Fruit fly (Drosophila melanogaster) whole organism, adult: ENCODE measurements around the gene CG12213.
"Not testable (repeated sequence)": the region's sequence is repeated elsewhere in the genome, so short reads cannot be mapped to it uniquely, and the experiment has no call there.

Source experiments
- CG11617 ChIP-seq: fragments of 200-800 bp; sonication (Bioruptor generic); optimal IDR thresholded peaks from 2 replicates; lab custom pipeline; 2017; ENCODE audit warnings: mild to moderate bottlenecking, missing biosample characterization, missing genetic modification reagents, missing genetic modification characterization
- CG12768 ChIP-seq: fragments of 200-800 bp; sonication (Bioruptor generic); optimal IDR thresholded peaks from 2 replicates; lab custom pipeline; 2017; ENCODE audit warnings: missing biosample characterization, missing genetic modification characterization, mild to moderate bottlenecking, moderate library complexity, missing genetic modification reagents
- CG14711 ChIP-seq: fragments of 200-800 bp; sonication (Bioruptor generic); optimal IDR thresholded peaks from 2 replicates; lab custom pipeline; 2018; ENCODE audit warnings: missing biosample characterization, mild to moderate bottlenecking, missing genetic modification characterization, moderate library complexity
- CG1620 ChIP-seq: fragments of 200-800 bp; sonication (Bioruptor generic); optimal IDR thresholded peaks from 2 replicates; lab custom pipeline; 2016; ENCODE audit warnings: missing biosample characterization, missing genetic modification characterization
- CG33017 ChIP-seq: fragments of 200-800 bp; sonication (Bioruptor generic); optimal IDR thresholded peaks from 2 replicates; lab custom pipeline; 2018; ENCODE audit warnings: missing biosample characterization, mild to moderate bottlenecking, missing genetic modification characterization, moderate library complexity
- CG5204 ChIP-seq: fragments of 200-800 bp; sonication (Bioruptor generic); optimal IDR thresholded peaks from 2 replicates; lab custom pipeline; 2016; ENCODE audit warnings: missing biosample characterization, missing genetic modification characterization
- CG7045 ChIP-seq: fragments of 200-800 bp; sonication (Bioruptor generic); optimal IDR thresholded peaks from 2 replicates; lab custom pipeline; 2017; ENCODE audit warnings: missing biosample characterization, mild to moderate bottlenecking, missing genetic modification characterization
- CG7101 ChIP-seq: fragments of 200-800 bp; sonication (Bioruptor generic); optimal IDR thresholded peaks from 2 replicates; lab custom pipeline; 2018; ENCODE audit warnings: missing biosample characterization, mild to moderate bottlenecking, missing genetic modification characterization, moderate library complexity
- Clk ChIP-seq: fragments of 200-800 bp; sonication (Bioruptor generic); optimal IDR thresholded peaks from 2 replicates; lab custom pipeline; 2017; ENCODE audit warnings: missing biosample characterization, missing genetic modification characterization
- Crg-1 ChIP-seq: fragments of 200-800 bp; sonication (Bioruptor generic); optimal IDR thresholded peaks from 2 replicates; lab custom pipeline; 2016; ENCODE audit warnings: missing biosample characterization, missing genetic modification characterization
- Hr96 ChIP-seq: fragments of 200-800 bp; sonication (Bioruptor generic); optimal IDR thresholded peaks from 2 replicates; lab custom pipeline; 2016; ENCODE audit warnings: missing biosample characterization, missing genetic modification characterization
- Mnt ChIP-seq: fragments of 200-800 bp; sonication (Bioruptor generic); optimal IDR thresholded peaks from 2 replicates; lab custom pipeline; 2016; ENCODE audit warnings: missing biosample characterization, mild to moderate bottlenecking, missing genetic modification characterization
- bab1 ChIP-seq: fragments of 200-800 bp; sonication (Bioruptor generic); optimal IDR thresholded peaks from 3 replicates; lab custom pipeline; 2019; ENCODE audit warnings: missing biosample characterization, mild to moderate bottlenecking, missing genetic modification characterization, moderate library complexity
- cic ChIP-seq: fragments of 200-800 bp; sonication (Bioruptor generic); optimal IDR thresholded peaks from 2 replicates; lab custom pipeline; 2017; ENCODE audit warnings: missing biosample characterization, mild to moderate bottlenecking, missing genetic modification characterization, moderate library complexity
- cnc ChIP-seq, 2 experiments: fragments of >200 bp; optimal IDR thresholded peaks; 2 replicates each; lab custom pipeline; 2017
- kay ChIP-seq: fragments of 200-800 bp; sonication (Bioruptor generic); peaks from one replicate; lab custom pipeline; 2016; ENCODE audit warnings: missing biosample characterization, missing genetic modification characterization, borderline replicate concordance
- ovo ChIP-seq: fragments of 200-800 bp; sonication (Bioruptor generic); optimal IDR thresholded peaks from 2 replicates; lab custom pipeline; 2016; ENCODE audit warnings: missing biosample characterization, missing genetic modification characterization
- pad ChIP-seq: fragments of 200-800 bp; sonication (Bioruptor generic); optimal IDR thresholded peaks from 3 replicates; lab custom pipeline; 2017; ENCODE audit warnings: missing biosample characterization, missing genetic modification characterization, mild to moderate bottlenecking, moderate library complexity, missing genetic modification reagents
- tj ChIP-seq: fragments of 200-800 bp; sonication (Bioruptor generic); optimal IDR thresholded peaks from 3 replicates; lab custom pipeline; 2017; ENCODE audit warnings: missing biosample characterization, mild to moderate bottlenecking, missing genetic modification characterization, moderate library complexity
- toe ChIP-seq: fragments of 200-800 bp; sonication (Bioruptor generic); optimal IDR thresholded peaks from 2 replicates; lab custom pipeline; 2016; ENCODE audit warnings: missing biosample characterization, missing genetic modification characterization

The CG12213 gene

DNA sequence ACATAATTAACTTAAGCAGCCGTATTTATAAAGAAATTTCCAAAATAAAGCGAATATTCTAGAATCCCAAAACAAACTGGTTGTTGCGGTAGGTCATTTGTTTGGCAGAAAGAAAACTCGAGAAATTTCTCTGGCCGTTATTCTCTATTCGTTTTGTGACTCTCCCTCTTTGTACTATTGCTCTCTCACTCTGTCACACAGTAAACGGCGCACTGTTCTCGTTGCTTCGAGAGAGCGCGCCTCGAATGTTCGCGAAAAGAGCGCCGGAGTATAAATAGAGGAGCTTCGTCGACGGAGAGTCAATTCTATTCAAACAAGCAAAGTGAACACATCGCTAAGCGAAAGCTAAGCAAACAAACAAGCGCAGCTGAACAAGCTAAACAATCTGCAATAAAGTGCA, 9.3 kb downstream of the CG12213 start, which contains the start of gene Hsp70Ab:
Hsp70Ab (plus strand) TSS at position 301 of the 400 bp plus-strand sequence.
- not testable (repeated sequence) for TF ChIP-seq CG33017 (tag; lab: Kevin White, UChicago); CG5204 (GFP tag; lab: Kevin White, UChicago); Mnt (GFP tag; lab: Kevin White, UChicago)

- TF ChIP-seq CG1620 (GFP tag; lab: Kevin White, UChicago) = no peak
- TF ChIP-seq kay (GFP tag; lab: Kevin White, UChicago) = no peak
- TF ChIP-seq toe (GFP tag; lab: Kevin White, UChicago) = no peak
- TF ChIP-seq CG14711 = no peak
- TF ChIP-seq Hr96 (GFP tag; lab: Kevin White, UChicago) = no peak
- TF ChIP-seq cic (GFP tag; lab: Kevin White, UChicago) = no peak
- TF ChIP-seq ovo (GFP tag; lab: Kevin White, UChicago) = no peak
- no peak for TF ChIP-seq CG7101 (tag; lab: Kevin White, UChicago)
- TF ChIP-seq bab1 (GFP tag; lab: Kevin White, UChicago) = no peak
- TF ChIP-seq Mnt (GFP tag; lab: Kevin White, UChicago) = no peak
- TF ChIP-seq CG11617 (GFP tag; lab: Kevin White, UChicago) = no peak
- TF ChIP-seq pad (GFP tag; lab: Kevin White, UChicago) = no peak
- no peak for TF ChIP-seq cnc (optimal IDR thresholded peaks at IDR 0.05; lab: Kevin White, UChicago)
- no peak for TF ChIP-seq tj (GFP tag; lab: Kevin White, UChicago)
- no peak for TF ChIP-seq Clk (GFP tag; lab: Kevin White, UChicago)
Observed at dm6 chr3R:11957388-11957787, 10.1 kb downstream of the CG12213 start.

dm6 chr3R:11956444-11956843, 11.0 kb downstream of the CG12213 start, which contains the start of gene Hsp70Aa:
TSS of gene Hsp70Aa (minus strand) at chr3R:11956544.
- TF ChIP-seq CG7101 (tag; lab: Kevin White, UChicago); pad (GFP tag; lab: Kevin White, UChicago); toe (GFP tag; lab: Kevin White, UChicago): not testable (repeated sequence)

dm6 chr3R:11949387-11950029, 18.0 kb downstream of the CG12213 start, which contains the start of gene CG31211:
TSS of gene CG31211 (plus strand) at chr3R:11949680.
- no peak for TF ChIP-seq Mnt (GFP tag; lab: Kevin White, UChicago)
- no peak for TF ChIP-seq pad (GFP tag; lab: Kevin White, UChicago)
- peak; percentile 16 for TF ChIP-seq CG5204 (GFP tag; lab: Kevin White, UChicago)
- TF ChIP-seq tj (GFP tag; lab: Kevin White, UChicago) = no peak
- peak; percentile 35 for TF ChIP-seq ovo (GFP tag; lab: Kevin White, UChicago)
- no peak for TF ChIP-seq cic (GFP tag; lab: Kevin White, UChicago)
- no peak for TF ChIP-seq CG1620 (GFP tag; lab: Kevin White, UChicago)

DNA sequence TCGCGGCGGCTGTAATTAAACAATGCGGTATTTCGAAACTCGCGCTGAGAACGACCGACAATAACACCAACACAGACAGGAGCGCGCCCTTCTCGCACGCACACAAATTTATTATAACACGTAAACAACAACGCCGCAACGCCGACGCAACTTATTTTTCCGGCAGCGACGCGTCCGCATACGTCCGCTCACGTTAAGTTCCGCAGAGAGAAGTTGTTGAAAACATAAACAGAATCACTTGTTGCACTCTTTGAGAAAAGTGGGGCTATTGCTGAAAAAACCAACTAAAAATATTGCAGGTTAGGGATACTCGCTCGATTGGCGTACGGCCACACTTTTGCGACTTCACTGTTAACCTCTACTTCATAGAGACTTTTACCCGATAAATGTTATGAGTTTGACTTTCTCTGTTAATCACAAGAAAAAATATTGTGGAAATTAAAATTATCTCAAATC, 18.6 kb downstream of the CG12213 start, which contains the start of gene Cad87A:
Cad87A (minus strand) TSS at position 227 of the 456 bp plus-strand sequence.
- TF ChIP-seq tj (GFP tag; lab: Kevin White, UChicago) = peak; percentile 49
- TF ChIP-seq pad (GFP tag; lab: Kevin White, UChicago) = no peak
- TF ChIP-seq Mnt (GFP tag; lab: Kevin White, UChicago) = peak; percentile 41

DNA sequence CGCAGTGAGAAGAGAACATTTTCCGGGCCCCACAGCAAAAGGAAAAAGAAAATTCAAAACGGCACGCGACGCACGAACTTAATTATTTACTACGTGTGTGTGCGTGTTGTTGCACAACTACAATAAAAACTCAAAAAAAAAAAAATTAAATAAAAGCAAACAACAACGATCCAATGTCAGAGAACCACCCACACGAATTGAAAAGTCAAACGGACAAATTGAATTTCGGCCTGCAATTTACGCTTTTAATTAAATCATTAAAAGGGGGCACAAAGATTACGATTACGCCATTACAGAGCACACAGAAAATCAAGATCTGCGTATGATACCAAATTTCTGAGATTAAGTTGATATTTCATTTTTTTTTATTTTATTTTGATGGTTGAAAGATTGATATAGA, 19.5 kb downstream of the CG12213 start:
- TF ChIP-seq bab1 (GFP tag; lab: Kevin White, UChicago) = no peak
- TF ChIP-seq toe (GFP tag; lab: Kevin White, UChicago) = no peak
- no peak for TF ChIP-seq CG7045 (GFP tag; lab: Kevin White, UChicago)
- TF ChIP-seq CG11617 (GFP tag; lab: Kevin White, UChicago) = no peak
- TF ChIP-seq CG33017 (tag; lab: Kevin White, UChicago) = no peak
- no peak for TF ChIP-seq Hr96 (GFP tag; lab: Kevin White, UChicago)
- TF ChIP-seq CG14711 = no peak
- TF ChIP-seq CG5204 (GFP tag; lab: Kevin White, UChicago) = no peak
- TF ChIP-seq Clk (GFP tag; lab: Kevin White, UChicago) = no peak
- TF ChIP-seq Mnt (GFP tag; lab: Kevin White, UChicago) = no peak
- no peak for TF ChIP-seq pad (GFP tag; lab: Kevin White, UChicago)
- no peak for TF ChIP-seq ovo (GFP tag; lab: Kevin White, UChicago)
- TF ChIP-seq CG1620 (GFP tag; lab: Kevin White, UChicago) = no peak
- TF ChIP-seq Crg-1 (GFP tag; lab: Kevin White, UChicago) = no peak
- TF ChIP-seq tj (GFP tag; lab: Kevin White, UChicago) = no peak
- no peak for TF ChIP-seq CG12768
- TF ChIP-seq cic (GFP tag; lab: Kevin White, UChicago) = no peak
- no peak for TF ChIP-seq CG7101 (tag; lab: Kevin White, UChicago)
- TF ChIP-seq kay (GFP tag; lab: Kevin White, UChicago) = no peak
